Worm (Caenorhabditis elegans): ENCODE measurements around the gene F35B3.4.
A peak's percentile ranks its signal among the peaks of the same experiment; 100 is the strongest.

F35B3.4 gene

ce11 chrX:17034773-17035172 lies 14.0 kb upstream of the F35B3.4 start:
- TF ChIP-seq W03F9.2 (tag; optimal IDR thresholded peaks at IDR 0.05) (no peak), him-1 (tag; optimal IDR thresholded peaks at IDR 0.05) (no peak), dao-5 (tag; optimal IDR thresholded peaks at IDR 0.05) (no peak)

- TF ChIP-seq him-1 (tag; optimal IDR thresholded peaks at IDR 0.05) (no peak), dao-5 (tag; optimal IDR thresholded peaks at IDR 0.05) (no peak), W03F9.2 (tag; optimal IDR thresholded peaks at IDR 0.05) (no peak)
Observed at ce11 chrX:17034193-17034592, 13.4 kb upstream of the F35B3.4 start.

- TF ChIP-seq W03F9.2 (tag; optimal IDR thresholded peaks at IDR 0.05) = no peak
- no peak for TF ChIP-seq dao-5 (tag; optimal IDR thresholded peaks at IDR 0.05)
- TF ChIP-seq him-1 (tag; optimal IDR thresholded peaks at IDR 0.05) = peak; percentile 22
Observed at ce11 chrX:17030169-17030914, 9.6 kb upstream of the F35B3.4 start, which contains the start of gene ptrn-1. ptrn-1 (minus strand) TSS chrX:17030219.

- TF ChIP-seq dao-5 (tag; optimal IDR thresholded peaks at IDR 0.05) (no peak), W03F9.2 (tag; optimal IDR thresholded peaks at IDR 0.05) (no peak), him-1 (tag; optimal IDR thresholded peaks at IDR 0.05) (no peak)
Observed at ce11 chrX:17019098-17019497, 1.7 kb downstream of the F35B3.4 start.

- TF ChIP-seq him-1 (tag; optimal IDR thresholded peaks at IDR 0.05) = no peak
Observed at ce11 chrX:17013162-17013561, 7.6 kb downstream of the F35B3.4 start, which contains the start of gene F35B3.3. F35B3.3 (plus strand) TSS chrX:17013462.

- TF ChIP-seq W03F9.2 (tag; optimal IDR thresholded peaks at IDR 0.05) = no peak
Observed at ce11 chrX:17006843-17007242, 13.9 kb downstream of the F35B3.4 start.

- TF ChIP-seq W03F9.2 (tag; optimal IDR thresholded peaks at IDR 0.05) = no peak
Observed at ce11 chrX:17003473-17004123, 17.2 kb downstream of the F35B3.4 start.

- TF ChIP-seq dao-5 (tag; optimal IDR thresholded peaks at IDR 0.05) = no peak
- no peak for TF ChIP-seq him-1 (tag; optimal IDR thresholded peaks at IDR 0.05)
- no peak for TF ChIP-seq W03F9.2 (tag; optimal IDR thresholded peaks at IDR 0.05)
Observed at ce11 chrX:17002149-17002548, 18.6 kb downstream of the F35B3.4 start.

ce11 chrX:16999649-17000048 lies 21.1 kb downstream of the F35B3.4 start:
- TF ChIP-seq W03F9.2 (tag; optimal IDR thresholded peaks at IDR 0.05) (no peak), dao-5 (tag; optimal IDR thresholded peaks at IDR 0.05) (no peak), him-1 (tag; optimal IDR thresholded peaks at IDR 0.05) (no peak)

ce11 chrX:16998981-16999380 lies 21.8 kb downstream of the F35B3.4 start:
- TF ChIP-seq dao-5 (tag; optimal IDR thresholded peaks at IDR 0.05) (no peak), him-1 (tag; optimal IDR thresholded peaks at IDR 0.05) (no peak), W03F9.2 (tag; optimal IDR thresholded peaks at IDR 0.05) (no peak)

- TF ChIP-seq W03F9.2 (tag; optimal IDR thresholded peaks at IDR 0.05) (no peak), him-1 (tag; optimal IDR thresholded peaks at IDR 0.05) (no peak), dao-5 (tag; optimal IDR thresholded peaks at IDR 0.05) (no peak)
Observed at ce11 chrX:16998003-16998402, 22.8 kb downstream of the F35B3.4 start.

- TF ChIP-seq dao-5 (tag; optimal IDR thresholded peaks at IDR 0.05) (no peak), W03F9.2 (tag; optimal IDR thresholded peaks at IDR 0.05) (peak; percentile 12), him-1 (tag; optimal IDR thresholded peaks at IDR 0.05) (no peak)
Observed at ce11 chrX:16995886-16996283, 24.9 kb downstream of the F35B3.4 start.

- TF ChIP-seq dao-5 (tag; optimal IDR thresholded peaks at IDR 0.05) = no peak
- TF ChIP-seq W03F9.2 (tag; optimal IDR thresholded peaks at IDR 0.05) = no peak
- no peak for TF ChIP-seq him-1 (tag; optimal IDR thresholded peaks at IDR 0.05)
Observed at ce11 chrX:16995149-16995885, 25.4 kb downstream of the F35B3.4 start.

ce11 chrX:16994417-16994816 lies 26.3 kb downstream of the F35B3.4 start:
- no peak for TF ChIP-seq dao-5 (tag; optimal IDR thresholded peaks at IDR 0.05)
- no peak for TF ChIP-seq him-1 (tag; optimal IDR thresholded peaks at IDR 0.05)
- no peak for TF ChIP-seq W03F9.2 (tag; optimal IDR thresholded peaks at IDR 0.05)
